Worm (Caenorhabditis elegans) whole organism, L4 larva: Measurements from ENCODE around the gene T24F1.4.

Source experiments
- F26F4.8 ChIP-seq: fragments of 200-800 bp; sonication (Bioruptor generic); conservative IDR thresholded peaks from 2 replicates; pipeline ENCODE4 v1.3.6; 2022; ENCODE audit warnings: missing genetic modification characterization, missing compliant biosample characterization
- F37D6.2 ChIP-seq: sonication (generic microtip); optimal IDR thresholded peaks from 2 replicates; lab custom pipeline; 2016; ENCODE audit warnings: mild to moderate bottlenecking, missing genetic modification characterization, missing compliant biosample characterization
- T20F7.1 ChIP-seq: fragments of 200-800 bp; sonication (Bioruptor generic); optimal IDR thresholded peaks from 2 replicates; lab custom pipeline; 2018; ENCODE audit warnings: mild to moderate bottlenecking, missing genetic modification characterization, missing compliant biosample characterization
- T26A8.4 ChIP-seq: fragments of 200-800 bp; sonication (Bioruptor generic); IDR thresholded peaks from 2 replicates; pipeline ENCODE4 v1.3.6; 2022; ENCODE audit warnings: missing genetic modification characterization, missing compliant biosample characterization
- Y105C5A.15 ChIP-seq: fragments of 200-800 bp; sonication (Bioruptor generic); IDR thresholded peaks from 2 replicates; pipeline ENCODE4 v1.3.6; 2022; ENCODE audit warnings: missing genetic modification characterization, missing compliant biosample characterization
- Y5F2A.4 ChIP-seq: fragments of 200-800 bp; sonication (Bioruptor generic); optimal IDR thresholded peaks from 2 replicates; lab custom pipeline; 2018; ENCODE audit warnings: mild to moderate bottlenecking, missing genetic modification characterization, missing compliant biosample characterization
- ZK337.2 ChIP-seq: fragments of 200-800 bp; sonication (Bioruptor generic); IDR thresholded peaks from 2 replicates; pipeline ENCODE4 v1.3.6; 2022; ENCODE audit warnings: missing genetic modification reagents, missing genetic modification characterization, missing compliant biosample characterization
- aha-1 ChIP-seq: fragments of 150-350 bp; peaks from one replicate; lab custom pipeline; 2014; ENCODE audit warnings: missing biosample characterization, missing genetic modification characterization
- ama-1 ChIP-seq: fragments of 150-350 bp; optimal IDR thresholded peaks from 2 replicates; lab custom pipeline; 2014; ENCODE audit warnings: inconsistent platforms, mixed read lengths
- arid-1 ChIP-seq: fragments of 200-800 bp; sonication (Bioruptor generic); conservative IDR thresholded peaks from 2 replicates; pipeline ENCODE4 v1.3.6; 2022; ENCODE audit warnings: missing genetic modification reagents, missing genetic modification characterization, missing compliant biosample characterization
- ceh-20 ChIP-seq: fragments of 200-800 bp; sonication (Bioruptor generic); IDR thresholded peaks from 2 replicates; pipeline ENCODE4 v1.3.6; 2022; ENCODE audit warnings: missing genetic modification reagents, missing genetic modification characterization, missing compliant biosample characterization
- daf-16 ChIP-seq, 3 experiments: sonication (generic microtip); optimal IDR thresholded peaks; 2 replicates each; lab custom pipeline; 2016 to 2017; ENCODE audit warnings: missing genetic modification characterization in 3 of 3, missing genetic modification reagents in 3 of 3, mild to moderate bottlenecking in 2 of 3, missing compliant biosample characterization in 2 of 3, missing biosample characterization in 1 of 3, moderate library complexity in 1 of 3
- dmd-6 ChIP-seq: fragments of 200-800 bp; sonication (Bioruptor generic); IDR thresholded peaks from 2 replicates; pipeline ENCODE4 v1.3.6; 2022; ENCODE audit warnings: missing genetic modification reagents, missing genetic modification characterization, missing compliant biosample characterization
- dpl-1 ChIP-seq: fragments of 150-350 bp; optimal IDR thresholded peaks from 2 replicates; lab custom pipeline; 2014; ENCODE audit warnings: missing biosample characterization, missing genetic modification reagents, missing genetic modification characterization
- duxl-1 ChIP-seq: sonication (generic microtip); optimal IDR thresholded peaks from 2 replicates; lab custom pipeline; 2016; ENCODE audit warnings: mild to moderate bottlenecking, missing genetic modification characterization, moderate library complexity, missing compliant biosample characterization; ENCODE audit not compliant: poor library complexity
- dve-1 ChIP-seq: sonication (generic microtip); optimal IDR thresholded peaks from 2 replicates; lab custom pipeline; 2017; ENCODE audit warnings: antibody characterized with exemption, mild to moderate bottlenecking, missing genetic modification characterization, missing compliant biosample characterization; ENCODE audit not compliant: insufficient read depth
- egl-27 ChIP-seq: sonication (generic microtip); optimal IDR thresholded peaks from 3 replicates; lab custom pipeline; 2017; ENCODE audit warnings: missing biosample characterization, missing genetic modification reagents, missing genetic modification characterization
- fkh-10 ChIP-seq: fragments of 150-350 bp; optimal IDR thresholded peaks from 2 replicates; lab custom pipeline; 2014; ENCODE audit warnings: missing biosample characterization, missing genetic modification reagents, missing genetic modification characterization
- hif-1 ChIP-seq, 2 experiments: sonication (generic microtip); optimal IDR thresholded peaks; 2 replicates each; lab custom pipeline; 2016 to 2017; ENCODE audit warnings: missing compliant biosample characterization in 2 of 2, missing genetic modification characterization in 2 of 2, missing genetic modification reagents in 2 of 2, missing genotype in 2 of 2, mild to moderate bottlenecking in 1 of 2
- hlh-11 ChIP-seq: fragments of 200-800 bp; sonication (Bioruptor generic); optimal IDR thresholded peaks from 2 replicates; lab custom pipeline; 2018; ENCODE audit warnings: mild to moderate bottlenecking, missing genetic modification characterization, missing compliant biosample characterization
- hlh-30 ChIP-seq: sonication (generic microtip); optimal IDR thresholded peaks from 2 replicates; lab custom pipeline; 2017; ENCODE audit warnings: antibody characterized with exemption, mild to moderate bottlenecking, missing genetic modification characterization, missing compliant biosample characterization; ENCODE audit not compliant: insufficient read depth
- lin-13 ChIP-seq: fragments of 150-350 bp; optimal IDR thresholded peaks from 2 replicates; lab custom pipeline; 2014; ENCODE audit warnings: missing biosample characterization, missing genetic modification reagents, missing genetic modification characterization
- lin-38 ChIP-seq: fragments of 200-800 bp; sonication (Bioruptor generic); IDR thresholded peaks from 2 replicates; pipeline ENCODE4 v1.3.6; 2022; ENCODE audit warnings: missing genetic modification reagents, missing genetic modification characterization, missing compliant biosample characterization
- lsy-2 ChIP-seq, 2 experiments: fragments of 150-350 bp in 1 of 2; sonication (generic microtip) in 1 of 2; optimal IDR thresholded peaks; 2 replicates each; lab custom pipeline; 2014 to 2017; ENCODE audit warnings: missing biosample characterization in 2 of 2, missing genetic modification characterization in 2 of 2
- madf-5 ChIP-seq, 2 experiments: fragments of 200-800 bp; sonication (Bioruptor generic); IDR thresholded peaks; 2 replicates each; pipeline ENCODE4 v1.3.6; 2022; ENCODE audit warnings: missing compliant biosample characterization in 2 of 2, missing genetic modification characterization in 2 of 2
- madf-9 ChIP-seq: fragments of 200-800 bp; sonication (Bioruptor generic); conservative IDR thresholded peaks from 2 replicates; pipeline ENCODE4 v1.3.6; 2022; ENCODE audit warnings: missing genetic modification reagents, missing genetic modification characterization, missing compliant biosample characterization
- mdl-1 ChIP-seq, 2 experiments: fragments of 150-350 bp in 1 of 2; sonication (generic microtip) in 1 of 2; optimal IDR thresholded peaks; 2 replicates each; lab custom pipeline; 2014 to 2017; ENCODE audit warnings: missing biosample characterization in 2 of 2, missing genetic modification characterization in 2 of 2
- mep-1 ChIP-seq: fragments of 150-350 bp; sonication (generic microtip); optimal IDR thresholded peaks from 3 replicates; lab custom pipeline; 2014; ENCODE audit warnings: missing biosample characterization, missing genetic modification characterization
- mes-2 ChIP-seq: sonication (generic microtip); optimal IDR thresholded peaks from 2 replicates; lab custom pipeline; 2016; ENCODE audit warnings: missing genotype, mild to moderate bottlenecking, missing genetic modification characterization, missing compliant biosample characterization; ENCODE audit not compliant: poor library complexity, severe bottlenecking
- mxl-2 ChIP-seq: fragments of 200-800 bp; sonication (Bioruptor generic); conservative IDR thresholded peaks from 2 replicates; pipeline ENCODE4 v1.3.6; 2022; ENCODE audit warnings: missing genetic modification reagents, missing genetic modification characterization, missing compliant biosample characterization
- mxl-3 ChIP-seq: fragments of 200-800 bp; sonication (Bioruptor generic); optimal IDR thresholded peaks from 2 replicates; lab custom pipeline; 2018; ENCODE audit warnings: mild to moderate bottlenecking, missing genetic modification characterization, missing compliant biosample characterization
- nhr-28 ChIP-seq: fragments of 150-350 bp; optimal IDR thresholded peaks from 2 replicates; lab custom pipeline; 2014; ENCODE audit warnings: missing biosample characterization, missing genetic modification characterization
- nhr-41 ChIP-seq: fragments of 200-800 bp; sonication (Bioruptor generic); IDR thresholded peaks from 2 replicates; pipeline ENCODE4 v1.3.6; 2022; ENCODE audit warnings: missing genetic modification reagents, missing genetic modification characterization, missing compliant biosample characterization
- nhr-42 ChIP-seq: fragments of 200-800 bp; sonication (Bioruptor generic); IDR thresholded peaks from 2 replicates; pipeline ENCODE4 v1.3.6; 2022; ENCODE audit warnings: missing genetic modification characterization, missing compliant biosample characterization
- pha-4 ChIP-seq, 2 experiments: fragments of 150-350 bp in 1 of 2; fragments of 200-800 bp in 1 of 2; sonication (Bioruptor generic) in 1 of 2; IDR thresholded peaks in 1 of 2; optimal IDR thresholded peaks in 1 of 2; 2 replicates each; pipeline versions ENCODE4 v1.3.6 to Lab custom; 2014 to 2022; ENCODE audit warnings: missing genetic modification characterization in 2 of 2, missing genetic modification reagents in 2 of 2, missing biosample characterization in 1 of 2, missing compliant biosample characterization in 1 of 2
- rbr-2 ChIP-seq: sonication (generic microtip); optimal IDR thresholded peaks from 2 replicates; lab custom pipeline; 2016; ENCODE audit warnings: missing genotype, missing genetic modification characterization, missing compliant biosample characterization
- sdz-12 ChIP-seq: fragments of 200-800 bp; sonication (Bioruptor generic); optimal IDR thresholded peaks from 2 replicates; lab custom pipeline; 2018; ENCODE audit warnings: mild to moderate bottlenecking, missing genetic modification characterization, missing compliant biosample characterization
- spr-1 ChIP-seq: sonication (generic microtip); optimal IDR thresholded peaks from 2 replicates; lab custom pipeline; 2016; ENCODE audit warnings: mild to moderate bottlenecking, missing genetic modification characterization, missing compliant biosample characterization
- tag-97 ChIP-seq: fragments of 200-800 bp; sonication (Bioruptor generic); IDR thresholded peaks from 2 replicates; pipeline ENCODE4 v1.3.6; 2022; ENCODE audit warnings: missing genetic modification characterization, missing compliant biosample characterization
- unc-130 ChIP-seq: sonication (generic microtip); optimal IDR thresholded peaks from 2 replicates; lab custom pipeline; 2016; ENCODE audit warnings: missing genetic modification reagents, missing genetic modification characterization, missing compliant biosample characterization
- unc-39 ChIP-seq: sonication (generic microtip); optimal IDR thresholded peaks from 2 replicates; lab custom pipeline; 2017; ENCODE audit warnings: missing biosample characterization, missing genetic modification characterization
- ztf-7 ChIP-seq: fragments of 150-350 bp; optimal IDR thresholded peaks from 2 replicates; lab custom pipeline; 2014; ENCODE audit warnings: missing biosample characterization, missing genetic modification characterization

T24F1.4 gene

ce11 chrII:11297217-11297738 is 16.8 kb downstream of the T24F1.4 start, which contains the start of gene saps-1 (continued):
- TF ChIP-seq sdz-12 (GFP tag; lab: Kevin White, UChicago) (no peak), daf-16 (GFP tag; optimal IDR thresholded peaks at IDR 0.05; lab: Kevin White, UChicago) (no peak), daf-16 (tag; optimal IDR thresholded peaks at IDR 0.05; lab: Kevin White, UChicago) (peak; percentile 15), arid-1 (GFP tag; lab: Robert Waterston, UW) (0 out of 2 replicates have a peak, but pooled peaks have one; percentile 38), ama-1 (lab: Kevin White, UChicago) (no peak), hlh-11 (peak; percentile 13), mdl-1 (tag; optimal IDR thresholded peaks at IDR 0.05; lab: Kevin White, UChicago) (no peak), Y105C5A.15 (no peak), mxl-2 (no peak)

- TF ChIP-seq nhr-41 (GFP tag; lab: Robert Waterston, UW) = no peak
- peak; percentile 94 for TF ChIP-seq mes-2 (tag; lab: Kevin White, UChicago)
- peak; percentile 57 for TF ChIP-seq rbr-2 (tag; lab: Kevin White, UChicago)
- TF ChIP-seq hif-1 (tag; optimal IDR thresholded peaks at IDR 0.05; lab: Kevin White, UChicago) = peak in 1 of 2 experiments; percentile 56
- no peak for TF ChIP-seq ZK337.2
- TF ChIP-seq aha-1 (tag; lab: Kevin White, UChicago) = peak; percentile 57
- peak; percentile 96 for TF ChIP-seq lin-38 (GFP tag; lab: Robert Waterston, UW)
- peak; percentile 51; the same call in 1 of the 2 replicates for TF ChIP-seq T26A8.4 (GFP tag; lab: Robert Waterston, UW)
- no peak for TF ChIP-seq unc-39
- TF ChIP-seq unc-130 (GFP tag; lab: Kevin White, UChicago) = peak; percentile 39
- no peak for TF ChIP-seq egl-27 (tag; lab: Kevin White, UChicago)
- no peak for TF ChIP-seq F26F4.8 (GFP tag; lab: Robert Waterston, UW)
- no peak for TF ChIP-seq daf-16 (GFP tag; optimal IDR thresholded peaks at IDR 0.05; lab: Kevin White, UChicago)
- TF ChIP-seq daf-16 (tag; optimal IDR thresholded peaks at IDR 0.05; lab: Kevin White, UChicago) = peak; percentile 46
- no peak for TF ChIP-seq F37D6.2
- peak; percentile 40 for TF ChIP-seq fkh-10
- peak; percentile 33 for TF ChIP-seq hlh-11
- no peak for TF ChIP-seq Y5F2A.4 (GFP tag; lab: Kevin White, UChicago)
- TF ChIP-seq pha-4 (GFP tag; IDR thresholded peaks at IDR 0.05; lab: Robert Waterston, UW) = no peak
- TF ChIP-seq pha-4 (tag; optimal IDR thresholded peaks at IDR 0.05; lab: Kevin White, UChicago) = no peak
- peak; percentile 41 for TF ChIP-seq lin-13 (GFP tag; lab: Kevin White, UChicago)
- TF ChIP-seq lsy-2 (tag; optimal IDR thresholded peaks at IDR 0.05; lab: Kevin White, UChicago) = peak in 1 of 2 experiments; percentile 76
- TF ChIP-seq dpl-1 (GFP tag; lab: Kevin White, UChicago) = peak; percentile 66
- peak; percentile 38 for TF ChIP-seq hlh-30 (tag; lab: Kevin White, UChicago)
- TF ChIP-seq ceh-20 (GFP tag; lab: Robert Waterston, UW) = no peak
- no peak for TF ChIP-seq madf-9
- TF ChIP-seq mdl-1 (tag; optimal IDR thresholded peaks at IDR 0.05; lab: Kevin White, UChicago) = no peak
- TF ChIP-seq spr-1 (tag; lab: Kevin White, UChicago) = no peak
- TF ChIP-seq madf-5 (GFP tag; IDR thresholded peaks at IDR 0.05; lab: Robert Waterston, UW) = no peak
- peak; percentile 54 for TF ChIP-seq mep-1 (tag; lab: Kevin White, UChicago)
- peak; percentile 64 for TF ChIP-seq dve-1 (tag; lab: Kevin White, UChicago)
- peak; percentile 19 for TF ChIP-seq mxl-3 (GFP tag; lab: Kevin White, UChicago)
- TF ChIP-seq duxl-1 = peak; percentile 45
- no peak for TF ChIP-seq dmd-6 (GFP tag; lab: Robert Waterston, UW)
- no peak for TF ChIP-seq ztf-7 (tag; lab: Kevin White, UChicago)
- 0 out of 2 replicates have a peak, but pooled peaks have one; percentile 11 for TF ChIP-seq nhr-42 (GFP tag; lab: Robert Waterston, UW)
- no peak for TF ChIP-seq tag-97 (GFP tag; lab: Robert Waterston, UW)
- TF ChIP-seq T20F7.1 (GFP tag; lab: Kevin White, UChicago) = no peak
- TF ChIP-seq nhr-28 (tag; lab: Kevin White, UChicago) = peak; percentile 42
Measured at ce11 chrII:11293433-11293832, 20.6 kb downstream of the T24F1.4 start, which contains the start of gene C47G2.4. C47G2.4 (minus strand) TSS chrII:11293606.
